Fruit fly (Drosophila melanogaster) whole organism, prepupa: ENCODE results near the gene TTLL15.
A peak's percentile ranks its signal among the peaks of the same experiment; 100 is the strongest.

Experiments used
- Blimp-1 ChIP-seq: fragments of 200-800 bp; sonication (Bioruptor generic); optimal IDR thresholded peaks from 3 replicates; lab custom pipeline; 2017; ENCODE audit warnings: missing biosample characterization, missing genetic modification characterization, mild to moderate bottlenecking, moderate library complexity, missing genetic modification reagents
- CG10631 ChIP-seq: fragments of 200-800 bp; sonication (Bioruptor generic); optimal IDR thresholded peaks from 2 replicates; lab custom pipeline; 2016; ENCODE audit warnings: missing biosample characterization, missing genetic modification characterization
- CG11294 ChIP-seq: fragments of 200-800 bp; sonication (Bioruptor generic); IDR thresholded peaks from 2 replicates; pipeline ENCODE4 v1.3.6; 2022; ENCODE audit warnings: missing biosample characterization, missing genetic modification characterization
- CG11762 ChIP-seq: fragments of 200-800 bp; sonication (Bioruptor generic); optimal IDR thresholded peaks from 3 replicates; lab custom pipeline; 2016; ENCODE audit warnings: missing biosample characterization, missing genetic modification characterization; ENCODE audit not compliant: insufficient read depth
- CG11902 ChIP-seq: fragments of 200-800 bp; sonication (Bioruptor generic); optimal IDR thresholded peaks from 3 replicates; lab custom pipeline; 2016; ENCODE audit warnings: missing biosample characterization, missing genetic modification characterization
- CG15336 ChIP-seq: fragments of 200-800 bp; sonication (Bioruptor generic); IDR thresholded peaks from 2 replicates; pipeline ENCODE4 v1.3.6; 2022; ENCODE audit warnings: missing biosample characterization, missing genetic modification characterization
- CG1621 ChIP-seq: fragments of 200-800 bp; sonication (Bioruptor generic); optimal IDR thresholded peaks from 3 replicates; lab custom pipeline; 2018; ENCODE audit warnings: missing biosample characterization, mild to moderate bottlenecking, missing genetic modification characterization
- CG3032 ChIP-seq: fragments of 200-800 bp; optimal IDR thresholded peaks from 2 replicates; lab custom pipeline; 2019; ENCODE audit warnings: missing biosample characterization, mild to moderate bottlenecking, missing genetic modification characterization, moderate library complexity
- CG31627 ChIP-seq: fragments of 200-800 bp; sonication (Bioruptor generic); optimal IDR thresholded peaks from 3 replicates; lab custom pipeline; 2016; ENCODE audit warnings: missing biosample characterization, missing genetic modification characterization
- CG34406 ChIP-seq: fragments of 200-800 bp; sonication (Bioruptor generic); optimal IDR thresholded peaks from 3 replicates; lab custom pipeline; 2016; ENCODE audit warnings: missing biosample characterization, missing genetic modification characterization
- CG3919 ChIP-seq: fragments of 200-800 bp; sonication (Bioruptor generic); optimal IDR thresholded peaks from 3 replicates; lab custom pipeline; 2016; ENCODE audit warnings: missing biosample characterization, missing genetic modification characterization
- CG4318 ChIP-seq: fragments of 200-800 bp; sonication (Bioruptor generic); optimal IDR thresholded peaks from 3 replicates; lab custom pipeline; 2017; ENCODE audit warnings: missing biosample characterization, mild to moderate bottlenecking, missing genetic modification characterization
- CG6163 ChIP-seq: fragments of 200-800 bp; sonication (Bioruptor generic); IDR thresholded peaks from 3 replicates; pipeline ENCODE4 v1.3.6; 2022; ENCODE audit warnings: missing biosample characterization, missing genetic modification characterization
- CG6792 ChIP-seq: fragments of 200-800 bp; sonication (Bioruptor generic); optimal IDR thresholded peaks from 3 replicates; lab custom pipeline; 2016; ENCODE audit warnings: missing biosample characterization, missing genetic modification characterization
- CG6808 ChIP-seq: fragments of 200-800 bp; sonication (Bioruptor generic); optimal IDR thresholded peaks from 3 replicates; lab custom pipeline; 2017; ENCODE audit warnings: missing biosample characterization, missing genetic modification characterization, mild to moderate bottlenecking, moderate library complexity, missing genetic modification reagents
- CG6854 ChIP-seq: fragments of 200-800 bp; sonication (Bioruptor generic); optimal IDR thresholded peaks from 2 replicates; lab custom pipeline; 2017; ENCODE audit warnings: missing biosample characterization, mild to moderate bottlenecking, missing genetic modification characterization
- CG7368 ChIP-seq: fragments of 200-800 bp; sonication (Bioruptor generic); optimal IDR thresholded peaks from 3 replicates; lab custom pipeline; 2016; ENCODE audit warnings: missing biosample characterization, missing genetic modification characterization
- CG8632 ChIP-seq: fragments of 200-800 bp; sonication (Bioruptor generic); optimal IDR thresholded peaks from 3 replicates; lab custom pipeline; 2016; ENCODE audit warnings: missing biosample characterization, missing genetic modification characterization
- Eip75B ChIP-seq: fragments of 200-800 bp; sonication (Bioruptor generic); optimal IDR thresholded peaks from 3 replicates; lab custom pipeline; 2016; ENCODE audit warnings: missing biosample characterization, missing genetic modification characterization
- Eip78C ChIP-seq: fragments of 200-800 bp; sonication (Bioruptor generic); peaks from one replicate; lab custom pipeline; 2016; ENCODE audit warnings: missing biosample characterization, missing genetic modification characterization
- Eip93F ChIP-seq: fragments of 200-800 bp; sonication (Bioruptor generic); optimal IDR thresholded peaks from 2 replicates; lab custom pipeline; 2016; ENCODE audit warnings: missing biosample characterization, mild to moderate bottlenecking, missing genetic modification characterization
- Ets21C ChIP-seq: fragments of 200-800 bp; sonication (Bioruptor generic); optimal IDR thresholded peaks from 3 replicates; lab custom pipeline; 2016; ENCODE audit warnings: missing biosample characterization, missing genetic modification characterization
- Ets96B ChIP-seq: fragments of 200-800 bp; optimal IDR thresholded peaks from 2 replicates; lab custom pipeline; 2019; ENCODE audit warnings: missing biosample characterization, mild to moderate bottlenecking, missing genetic modification characterization, moderate library complexity
- Gug ChIP-seq: fragments of 200-800 bp; sonication (Bioruptor generic); IDR thresholded peaks from 2 replicates; pipeline ENCODE4 v1.3.6; 2022; ENCODE audit warnings: missing biosample characterization, missing genetic modification characterization
- Hr38 ChIP-seq: sonication (Bioruptor generic); optimal IDR thresholded peaks from 2 replicates; lab custom pipeline; 2016; ENCODE audit warnings: missing biosample characterization, missing genetic modification characterization
- Hr39 ChIP-seq: fragments of 200-800 bp; sonication (Bioruptor generic); optimal IDR thresholded peaks from 2 replicates; lab custom pipeline; 2016; ENCODE audit warnings: missing biosample characterization, missing genetic modification characterization
- Hr4 ChIP-seq: fragments of 200-800 bp; sonication (Bioruptor generic); optimal IDR thresholded peaks from 3 replicates; lab custom pipeline; 2016; ENCODE audit warnings: missing biosample characterization, missing genetic modification characterization
- OdsH ChIP-seq: fragments of 200-800 bp; sonication (Bioruptor generic); optimal IDR thresholded peaks from 3 replicates; lab custom pipeline; 2016; ENCODE audit warnings: missing biosample characterization, missing genetic modification characterization
- Sox102F ChIP-seq: fragments of 200-800 bp; sonication (Bioruptor generic); optimal IDR thresholded peaks from 2 replicates; lab custom pipeline; 2016; ENCODE audit warnings: missing biosample characterization, mild to moderate bottlenecking, missing genetic modification characterization
- Sox14 ChIP-seq: fragments of 200-800 bp; sonication (Bioruptor generic); optimal IDR thresholded peaks from 3 replicates; lab custom pipeline; 2016; ENCODE audit warnings: missing biosample characterization, missing genetic modification characterization
- Sox15 ChIP-seq: fragments of 200-800 bp; sonication (Bioruptor generic); optimal IDR thresholded peaks from 3 replicates; lab custom pipeline; 2016; ENCODE audit warnings: missing biosample characterization, missing genetic modification characterization
- achi ChIP-seq: fragments of 200-800 bp; sonication (Bioruptor generic); optimal IDR thresholded peaks from 3 replicates; lab custom pipeline; 2016; ENCODE audit warnings: missing biosample characterization, missing genetic modification characterization
- acj6 ChIP-seq: fragments of 200-800 bp; sonication (Bioruptor generic); optimal IDR thresholded peaks from 3 replicates; lab custom pipeline; 2016; ENCODE audit warnings: missing biosample characterization, missing genetic modification characterization
- cyc ChIP-seq: fragments of 200-800 bp; sonication (Bioruptor generic); optimal IDR thresholded peaks from 3 replicates; lab custom pipeline; 2016; ENCODE audit warnings: missing biosample characterization, missing genetic modification characterization
- dsx ChIP-seq: fragments of 200-800 bp; optimal IDR thresholded peaks from 3 replicates; lab custom pipeline; 2019; ENCODE audit warnings: missing biosample characterization, mild to moderate bottlenecking, missing genetic modification characterization, moderate library complexity; ENCODE audit not compliant: poor library complexity, severe bottlenecking
- eg ChIP-seq: fragments of 200-800 bp; sonication (Bioruptor generic); IDR thresholded peaks from 3 replicates; pipeline ENCODE4 v1.3.6; 2022; ENCODE audit warnings: missing biosample characterization, missing genetic modification characterization
- esn ChIP-seq: fragments of 200-800 bp; sonication (Bioruptor generic); optimal IDR thresholded peaks from 2 replicates; lab custom pipeline; 2016; ENCODE audit warnings: missing biosample characterization, mild to moderate bottlenecking, missing genetic modification characterization, moderate library complexity
- fd59A ChIP-seq: fragments of 200-800 bp; sonication (Bioruptor generic); optimal IDR thresholded peaks from 2 replicates; lab custom pipeline; 2017; ENCODE audit warnings: missing biosample characterization, mild to moderate bottlenecking, missing genetic modification characterization, missing genetic modification reagents
- fd85E ChIP-seq: fragments of 200-800 bp; sonication (Bioruptor generic); optimal IDR thresholded peaks from 3 replicates; lab custom pipeline; 2016; ENCODE audit warnings: missing biosample characterization, missing genetic modification characterization
- fkh ChIP-seq: fragments of 200-800 bp; sonication (Bioruptor generic); optimal IDR thresholded peaks from 3 replicates; lab custom pipeline; 2017; ENCODE audit warnings: missing biosample characterization, mild to moderate bottlenecking, missing genetic modification characterization, moderate library complexity
- lz ChIP-seq: fragments of 200-800 bp; sonication (Bioruptor generic); optimal IDR thresholded peaks from 3 replicates; lab custom pipeline; 2016; ENCODE audit warnings: missing biosample characterization, missing genetic modification characterization
- pdm3 ChIP-seq: fragments of 200-800 bp; sonication (Bioruptor generic); optimal IDR thresholded peaks from 3 replicates; lab custom pipeline; 2016; ENCODE audit warnings: missing biosample characterization, missing genetic modification characterization
- salr ChIP-seq, 2 experiments: fragments of 200-800 bp; sonication (Bioruptor generic); optimal IDR thresholded peaks; 3 replicates each; lab custom pipeline; 2016 to 2018; ENCODE audit warnings: missing biosample characterization in 2 of 2, missing genetic modification characterization in 2 of 2, mild to moderate bottlenecking in 1 of 2
- topi ChIP-seq: fragments of 200-800 bp; sonication (Bioruptor generic); optimal IDR thresholded peaks from 3 replicates; lab custom pipeline; 2016; ENCODE audit warnings: missing biosample characterization, missing genetic modification characterization

Gene TTLL15

DNA sequence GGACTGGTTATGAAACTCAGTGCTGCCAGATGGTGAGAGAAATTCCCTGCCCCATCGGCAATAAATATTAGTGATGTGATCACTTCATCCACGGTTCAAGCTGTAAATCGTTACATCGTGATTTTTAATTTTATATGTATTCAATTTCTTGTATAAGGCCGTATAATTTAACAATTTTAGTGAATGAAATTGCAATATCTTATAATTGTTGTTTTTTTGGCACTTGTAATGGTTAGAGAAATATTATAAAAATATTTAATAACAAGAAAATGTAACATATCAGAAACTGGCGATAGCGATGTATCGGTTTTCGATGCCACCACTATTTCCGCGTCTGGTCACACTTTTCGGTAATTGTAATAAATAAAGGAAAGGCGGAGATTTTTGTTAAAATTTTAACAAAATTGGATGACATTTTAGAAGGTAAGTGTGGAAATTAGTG is 31.0 kb upstream of the TTLL15 start, which contains the start of the genes mRpL37 and Rbp1 (continued):
- TF ChIP-seq Blimp-1 (GFP tag; lab: Kevin White, UChicago) = peak; percentile 26
- TF ChIP-seq CG6808 (GFP tag; lab: Kevin White, UChicago) = no peak
- TF ChIP-seq CG11762 (GFP tag; lab: Kevin White, UChicago) = peak; percentile 36
- peak; percentile 69 for TF ChIP-seq Hr4 (GFP tag; lab: Kevin White, UChicago)
- peak; percentile 62 for TF ChIP-seq Ets21C (GFP tag; lab: Kevin White, UChicago)
- TF ChIP-seq fkh (GFP tag; lab: Kevin White, UChicago) = no peak
- no peak for TF ChIP-seq Sox102F
- peak; percentile 73 for TF ChIP-seq esn (GFP tag; lab: Kevin White, UChicago)
- peak; percentile 89 for TF ChIP-seq CG3032 (tag; lab: Kevin White, UChicago)
- TF ChIP-seq CG31627 (GFP tag; lab: Kevin White, UChicago) = peak; percentile 77
- peak; percentile 77 for TF ChIP-seq lz (GFP tag; lab: Kevin White, UChicago)
- no peak for TF ChIP-seq Hr38
- TF ChIP-seq Ets96B (tag; lab: Kevin White, UChicago) = peak; percentile 82
- TF ChIP-seq fd59A (GFP tag; lab: Kevin White, UChicago) = peak; percentile 13
- TF ChIP-seq CG6163 = no peak
- TF ChIP-seq fd85E (GFP tag; lab: Kevin White, UChicago) = no peak
- TF ChIP-seq acj6 (GFP tag; lab: Kevin White, UChicago) = peak; percentile 72
- peak; percentile 68 for TF ChIP-seq CG11902 (GFP tag; lab: Kevin White, UChicago)
- no peak for TF ChIP-seq CG7368 (GFP tag; lab: Kevin White, UChicago)
- TF ChIP-seq CG3919 (GFP tag; lab: Kevin White, UChicago) = no peak
- TF ChIP-seq CG4318 (GFP tag; lab: Kevin White, UChicago) = peak; percentile 58
- peak; percentile 44; the same call in 1 of the 2 replicates for TF ChIP-seq CG11294 (GFP tag; lab: Robert Waterston, UW)
- peak; percentile 74 for TF ChIP-seq OdsH (GFP tag; lab: Kevin White, UChicago)
- peak; percentile 78 for TF ChIP-seq Eip78C
- TF ChIP-seq Sox14 = peak; percentile 65
- peak; percentile 16; the same call in 1 of the 2 replicates for TF ChIP-seq Gug (GFP tag; lab: Robert Waterston, UW)
- no peak for TF ChIP-seq CG15336 (GFP tag; lab: Robert Waterston, UW)
- TF ChIP-seq CG6854 (GFP tag; lab: Kevin White, UChicago) = no peak
- TF ChIP-seq Hr39 (GFP tag; lab: Kevin White, UChicago) = peak; percentile 72

DNA sequence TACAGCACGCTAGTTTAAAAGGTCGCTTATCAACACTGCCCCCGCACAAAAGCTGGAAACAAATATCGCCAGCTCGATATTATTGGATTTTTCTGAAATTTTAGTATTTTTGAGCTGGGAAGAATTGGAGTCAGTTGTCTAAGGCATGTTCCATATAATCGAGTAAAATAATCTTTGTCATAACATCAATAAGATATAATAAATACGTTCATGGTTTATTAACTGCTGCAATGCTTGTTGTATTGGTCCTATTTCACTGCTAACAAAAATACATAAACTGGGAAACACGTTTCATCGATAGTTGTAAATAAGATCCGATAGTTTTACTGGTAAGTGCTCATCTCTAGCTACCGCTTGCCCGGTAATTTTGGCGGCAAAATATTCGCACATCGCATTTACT is 26.9 kb upstream of the TTLL15 start, which contains the start of the genes Art1 and Mcm5:
Gene Art1, minus strand, starts transcription at position 41 of the 400 bp plus-strand sequence.
Gene Mcm5, plus strand, starts transcription at position 339 of the 400 bp plus-strand sequence.
- TF ChIP-seq topi = peak; percentile 49
- peak; percentile 46 for TF ChIP-seq cyc (GFP tag; lab: Kevin White, UChicago)
- TF ChIP-seq Hr4 (GFP tag; lab: Kevin White, UChicago) = peak; percentile 2
- no peak for TF ChIP-seq CG1621 (tag; lab: Kevin White, UChicago)
- TF ChIP-seq Eip75B (GFP tag; lab: Kevin White, UChicago) = no peak
- no peak for TF ChIP-seq CG4318 (GFP tag; lab: Kevin White, UChicago)
- TF ChIP-seq Sox14 = peak; percentile 72
- no peak for TF ChIP-seq CG34406 (GFP tag; lab: Kevin White, UChicago)
- peak; percentile 40 for TF ChIP-seq Ets21C (GFP tag; lab: Kevin White, UChicago)
- no peak for TF ChIP-seq achi (GFP tag; lab: Kevin White, UChicago)
- no peak for TF ChIP-seq Eip78C
- TF ChIP-seq Sox15 (GFP tag; lab: Kevin White, UChicago) = no peak
- TF ChIP-seq Eip93F = no peak
- TF ChIP-seq Hr39 (GFP tag; lab: Kevin White, UChicago) = peak; percentile 53
- TF ChIP-seq CG10631 (GFP tag; lab: Kevin White, UChicago) = peak; percentile 50
- TF ChIP-seq dsx (GFP tag; lab: Kevin White, UChicago) = no peak
- peak; percentile 20 for TF ChIP-seq pdm3 (GFP tag; lab: Kevin White, UChicago)
- TF ChIP-seq Ets96B (tag; lab: Kevin White, UChicago) = no peak
- no peak for TF ChIP-seq fd85E (GFP tag; lab: Kevin White, UChicago)
- no peak for TF ChIP-seq CG6808 (GFP tag; lab: Kevin White, UChicago)
- TF ChIP-seq eg (GFP tag; lab: Robert Waterston, UW) = no peak
- TF ChIP-seq CG15336 (GFP tag; lab: Robert Waterston, UW) = no peak
- TF ChIP-seq lz (GFP tag; lab: Kevin White, UChicago) = peak; percentile 53
- TF ChIP-seq CG6854 (GFP tag; lab: Kevin White, UChicago) = no peak
- peak; percentile 58 for TF ChIP-seq esn (GFP tag; lab: Kevin White, UChicago)
- TF ChIP-seq Gug (GFP tag; lab: Robert Waterston, UW) = no peak
- peak; percentile 60 for TF ChIP-seq CG31627 (GFP tag; lab: Kevin White, UChicago)
- TF ChIP-seq CG8632 (GFP tag; lab: Kevin White, UChicago) = peak; percentile 14
- TF ChIP-seq CG3032 (tag; lab: Kevin White, UChicago) = peak; percentile 48
- no peak for TF ChIP-seq CG6792 (GFP tag; lab: Kevin White, UChicago)
- TF ChIP-seq salr (GFP tag; optimal IDR thresholded peaks at IDR 0.05; lab: Kevin White, UChicago) = no peak
